Fruit fly (Drosophila melanogaster) whole organism, prepupa: ENCODE data around the gene CG32683.

Experiments
- CG1621 ChIP-seq: fragments of 200-800 bp; sonication (Bioruptor generic); optimal IDR thresholded peaks from 3 replicates; lab custom pipeline; 2018; ENCODE audit warnings: missing biosample characterization, mild to moderate bottlenecking, missing genetic modification characterization
- CG3032 ChIP-seq: fragments of 200-800 bp; optimal IDR thresholded peaks from 2 replicates; lab custom pipeline; 2019; ENCODE audit warnings: missing biosample characterization, mild to moderate bottlenecking, missing genetic modification characterization, moderate library complexity
- CG32006 ChIP-seq: fragments of 200-800 bp; sonication (Bioruptor generic); optimal IDR thresholded peaks from 3 replicates; lab custom pipeline; 2017; ENCODE audit warnings: missing biosample characterization, mild to moderate bottlenecking, missing genetic modification characterization
- CG6808 ChIP-seq: fragments of 200-800 bp; sonication (Bioruptor generic); optimal IDR thresholded peaks from 3 replicates; lab custom pipeline; 2017; ENCODE audit warnings: missing biosample characterization, missing genetic modification characterization, mild to moderate bottlenecking, moderate library complexity, missing genetic modification reagents
- CG8119 ChIP-seq: fragments of 200-800 bp; sonication (Bioruptor generic); IDR thresholded peaks from 3 replicates; pipeline ENCODE4 v1.3.6; 2022; ENCODE audit warnings: missing biosample characterization, missing genetic modification characterization
- CG8632 ChIP-seq: fragments of 200-800 bp; sonication (Bioruptor generic); optimal IDR thresholded peaks from 3 replicates; lab custom pipeline; 2016; ENCODE audit warnings: missing biosample characterization, missing genetic modification characterization
- Eip78C ChIP-seq: fragments of 200-800 bp; sonication (Bioruptor generic); peaks from one replicate; lab custom pipeline; 2016; ENCODE audit warnings: missing biosample characterization, missing genetic modification characterization
- Gug ChIP-seq: fragments of 200-800 bp; sonication (Bioruptor generic); IDR thresholded peaks from 2 replicates; pipeline ENCODE4 v1.3.6; 2022; ENCODE audit warnings: missing biosample characterization, missing genetic modification characterization
- Lpt ChIP-seq: fragments of 200-800 bp; sonication (Bioruptor generic); optimal IDR thresholded peaks from 3 replicates; lab custom pipeline; 2016; ENCODE audit warnings: missing biosample characterization, missing genetic modification characterization
- Smox ChIP-seq: fragments of 200-800 bp; sonication (Bioruptor generic); optimal IDR thresholded peaks from 3 replicates; lab custom pipeline; 2016; ENCODE audit warnings: missing biosample characterization, missing genetic modification characterization
- achi ChIP-seq: fragments of 200-800 bp; sonication (Bioruptor generic); optimal IDR thresholded peaks from 3 replicates; lab custom pipeline; 2016; ENCODE audit warnings: missing biosample characterization, missing genetic modification characterization
- esn ChIP-seq: fragments of 200-800 bp; sonication (Bioruptor generic); optimal IDR thresholded peaks from 2 replicates; lab custom pipeline; 2016; ENCODE audit warnings: missing biosample characterization, mild to moderate bottlenecking, missing genetic modification characterization, moderate library complexity
- fd85E ChIP-seq: fragments of 200-800 bp; sonication (Bioruptor generic); optimal IDR thresholded peaks from 3 replicates; lab custom pipeline; 2016; ENCODE audit warnings: missing biosample characterization, missing genetic modification characterization
- fkh ChIP-seq: fragments of 200-800 bp; sonication (Bioruptor generic); optimal IDR thresholded peaks from 3 replicates; lab custom pipeline; 2017; ENCODE audit warnings: missing biosample characterization, mild to moderate bottlenecking, missing genetic modification characterization, moderate library complexity
- lz ChIP-seq: fragments of 200-800 bp; sonication (Bioruptor generic); optimal IDR thresholded peaks from 3 replicates; lab custom pipeline; 2016; ENCODE audit warnings: missing biosample characterization, missing genetic modification characterization
- net ChIP-seq: fragments of 200-800 bp; sonication (Bioruptor generic); optimal IDR thresholded peaks from 3 replicates; lab custom pipeline; 2016; ENCODE audit warnings: missing biosample characterization, missing genetic modification characterization
- spab ChIP-seq: fragments of 200-800 bp; sonication (Bioruptor generic); optimal IDR thresholded peaks from 2 replicates; lab custom pipeline; 2017; ENCODE audit warnings: missing biosample characterization, mild to moderate bottlenecking, missing genetic modification characterization, missing genetic modification reagents
- ss ChIP-seq, 2 experiments: fragments of 200-800 bp; sonication (Bioruptor generic); optimal IDR thresholded peaks; 2 replicates in 1 of 2; 3 replicates in 1 of 2; lab custom pipeline; 2017 to 2018; ENCODE audit warnings: mild to moderate bottlenecking in 2 of 2, missing biosample characterization in 2 of 2, missing genetic modification characterization in 2 of 2, moderate library complexity in 1 of 2

Gene CG32683

DNA sequence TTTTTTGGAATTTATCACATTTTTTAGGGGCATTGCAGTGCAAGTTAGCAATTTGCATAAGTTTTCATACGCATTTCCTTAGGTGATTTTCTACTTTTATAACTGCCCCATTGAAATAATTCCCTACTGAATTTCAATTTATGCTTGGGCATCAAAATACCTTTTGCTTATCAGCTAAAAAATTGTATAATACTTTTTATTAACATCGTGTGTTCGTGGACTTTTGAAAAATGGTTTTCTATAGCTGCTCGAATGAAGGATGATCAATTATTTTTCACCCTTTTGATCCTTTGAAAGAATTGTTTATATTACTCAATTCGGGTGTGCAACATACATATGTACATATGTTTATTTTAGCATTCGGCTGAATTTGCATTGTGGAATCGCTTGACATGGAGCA is 92.6 kb downstream of the CG32683 start:
- no peak for TF ChIP-seq net (GFP tag; lab: Kevin White, UChicago)
- no peak for TF ChIP-seq CG1621 (tag; lab: Kevin White, UChicago)
- no peak for TF ChIP-seq CG32006 (GFP tag; lab: Kevin White, UChicago)
- no peak for TF ChIP-seq CG8119 (GFP tag; lab: Robert Waterston, UW)
- TF ChIP-seq fkh (GFP tag; lab: Kevin White, UChicago): no peak
- TF ChIP-seq CG3032 (tag; lab: Kevin White, UChicago): no peak
- TF ChIP-seq esn (GFP tag; lab: Kevin White, UChicago): no peak
- no peak for TF ChIP-seq fd85E
- no peak for TF ChIP-seq Eip78C
- no peak for TF ChIP-seq Lpt (GFP tag; lab: Kevin White, UChicago)
- no peak for TF ChIP-seq CG8632 (GFP tag; lab: Kevin White, UChicago)
- no peak for TF ChIP-seq CG6808 (GFP tag; lab: Kevin White, UChicago)
- TF ChIP-seq spab: no peak
- TF ChIP-seq Smox (GFP tag; lab: Kevin White, UChicago): no peak
- no peak for TF ChIP-seq achi (GFP tag; lab: Kevin White, UChicago)
- no peak for TF ChIP-seq ss (GFP tag; optimal IDR thresholded peaks at IDR 0.05; lab: Kevin White, UChicago)
- TF ChIP-seq lz (GFP tag; lab: Kevin White, UChicago): no peak
- TF ChIP-seq Gug: no peak
